Worm (Caenorhabditis elegans): Measurements from ENCODE around the gene F36H9.10.

ce11 chrV:1820016-1820415 is 22.0 kb downstream of the F36H9.10 start:
- TF ChIP-seq ref-2 (tag; optimal IDR thresholded peaks at IDR 0.05): no peak
- no peak for TF ChIP-seq hlh-30 (tag; optimal IDR thresholded peaks at IDR 0.05; ENCODE audit: insufficient read depth)
- TF ChIP-seq lin-11 (tag; optimal IDR thresholded peaks at IDR 0.05): no peak
- no peak for TF ChIP-seq pqm-1 (tag; optimal IDR thresholded peaks at IDR 0.05)

Measured in whole organism, late embryonic.